Fruit fly (Drosophila melanogaster): ENCODE results near the gene RhoGDI.
A peak's percentile ranks its signal among the peaks of the same experiment; 100 is the strongest.

DNA sequence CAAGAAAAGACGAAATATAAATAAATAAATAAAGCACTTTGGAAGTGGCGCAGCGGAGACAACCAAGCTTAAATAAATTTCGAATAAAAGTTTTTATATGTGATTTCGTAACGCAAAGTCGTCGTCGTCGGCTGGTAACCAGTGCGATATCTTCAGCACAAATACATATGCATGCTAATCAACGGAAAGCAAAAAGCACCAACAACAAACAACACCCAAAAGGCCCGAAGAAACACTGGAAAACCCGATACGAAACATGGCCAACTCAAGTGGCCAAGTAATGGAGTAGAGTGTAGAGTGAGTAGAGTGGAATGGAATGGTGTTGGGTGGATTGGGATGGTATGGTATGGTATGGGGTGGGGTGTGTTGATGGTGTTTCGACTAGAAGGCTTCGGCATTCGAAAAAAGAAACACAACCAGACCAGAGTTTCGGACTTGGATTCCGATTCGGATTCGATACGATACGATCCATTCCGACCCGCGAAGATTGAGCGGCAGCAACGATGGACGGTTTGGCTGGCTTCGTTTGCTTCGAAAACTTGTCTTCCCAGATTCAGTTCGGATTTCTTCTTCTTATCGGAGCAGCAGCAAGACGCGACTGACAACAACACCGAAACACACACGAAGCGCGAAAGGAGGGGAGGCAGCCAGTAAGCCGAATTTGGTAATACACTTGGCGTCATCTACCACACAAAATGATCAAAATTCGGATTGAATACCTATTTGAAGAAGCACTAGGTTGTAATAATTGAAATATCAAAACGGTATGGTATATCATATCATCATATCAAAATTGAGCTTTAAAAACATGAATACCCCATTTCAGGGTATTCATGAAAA, 25.8 kb upstream of the RhoGDI start:
- peak; percentile 98 for TF ChIP-seq psq (GFP tag; optimal IDR thresholded peaks at IDR 0.05)
- peak; percentile 99 for TF ChIP-seq OdsH (GFP tag; optimal IDR thresholded peaks at IDR 0.05)
- no peak for TF ChIP-seq pan (optimal IDR thresholded peaks at IDR 0.05)
- peak; percentile 98 for TF ChIP-seq CG32264 (GFP tag; optimal IDR thresholded peaks at IDR 0.05)
- peak; percentile 22 for TF ChIP-seq jim (GFP tag; optimal IDR thresholded peaks at IDR 0.05)
- TF ChIP-seq dsf (GFP tag; optimal IDR thresholded peaks at IDR 0.05; ENCODE audit: borderline replicate concordance), result peak; percentile 87
- TF ChIP-seq ey (GFP tag; optimal IDR thresholded peaks at IDR 0.05), result peak; percentile 99
- TF ChIP-seq usp (GFP tag; optimal IDR thresholded peaks at IDR 0.05), result no peak
- peak; percentile 91 for TF ChIP-seq brk (GFP tag; optimal IDR thresholded peaks at IDR 0.05)
- peak; percentile 99 for TF ChIP-seq br (GFP tag; optimal IDR thresholded peaks at IDR 0.05)

All from whole organism, wandering third instar larva.